Worm (Caenorhabditis elegans) whole organism, L2 larva: ENCODE results near the gene srw-54.

ENCODE experiments used
- C34F6.9 ChIP-seq: fragments of 150-350 bp; optimal IDR thresholded peaks from 2 replicates; lab custom pipeline; 2014; ENCODE audit warnings: missing biosample characterization, missing genetic modification characterization
- F13H6.1 ChIP-seq: sonication (generic microtip); optimal IDR thresholded peaks from 2 replicates; lab custom pipeline; 2016; ENCODE audit warnings: missing genetic modification characterization, missing compliant biosample characterization
- Y55F3AM.14 ChIP-seq: fragments of 200-800 bp; sonication (Bioruptor generic); optimal IDR thresholded peaks from 2 replicates; lab custom pipeline; 2018; ENCODE audit warnings: mild to moderate bottlenecking, missing genetic modification characterization, missing compliant biosample characterization
- ZK546.5 ChIP-seq: sonication (generic microtip); optimal IDR thresholded peaks from 2 replicates; lab custom pipeline; 2017; ENCODE audit warnings: missing biosample characterization, missing genetic modification characterization
- alr-1 ChIP-seq: fragments of 150-350 bp; optimal IDR thresholded peaks from 2 replicates; lab custom pipeline; 2014; ENCODE audit warnings: missing biosample characterization, missing genetic modification characterization
- aly-2 ChIP-seq: fragments of 150-350 bp; optimal IDR thresholded peaks from 2 replicates; lab custom pipeline; 2014; ENCODE audit warnings: missing biosample characterization, missing genetic modification characterization
- blmp-1 ChIP-seq: sonication (generic microtip); optimal IDR thresholded peaks from 2 replicates; lab custom pipeline; 2017; ENCODE audit warnings: missing genetic modification characterization, mild to moderate bottlenecking, missing compliant biosample characterization, antibody characterized with exemption, moderate library complexity; ENCODE audit not compliant: insufficient read depth
- ceh-16 ChIP-seq: fragments of 150-350 bp; optimal IDR thresholded peaks from 2 replicates; lab custom pipeline; 2014; ENCODE audit warnings: missing biosample characterization, missing genetic modification characterization
- crh-2 ChIP-seq: sonication (generic microtip); optimal IDR thresholded peaks from 2 replicates; lab custom pipeline; 2017; ENCODE audit warnings: missing biosample characterization, missing genetic modification characterization
- egl-27 ChIP-seq: sonication (generic microtip); optimal IDR thresholded peaks from 3 replicates; lab custom pipeline; 2017; ENCODE audit warnings: missing biosample characterization, missing genetic modification reagents, missing genetic modification characterization
- elt-1 ChIP-seq: fragments of 150-350 bp; optimal IDR thresholded peaks from 2 replicates; lab custom pipeline; 2014; ENCODE audit warnings: missing biosample characterization, missing genetic modification characterization
- elt-3 ChIP-seq: sonication (generic microtip); optimal IDR thresholded peaks from 2 replicates; lab custom pipeline; 2017; ENCODE audit warnings: missing biosample characterization, missing genetic modification characterization
- fos-1 ChIP-seq: fragments of 150-350 bp; optimal IDR thresholded peaks from 2 replicates; lab custom pipeline; 2014; ENCODE audit warnings: missing biosample characterization, missing genetic modification characterization
- gmeb-1 ChIP-seq: fragments of 150-350 bp; optimal IDR thresholded peaks from 2 replicates; lab custom pipeline; 2014; ENCODE audit warnings: missing biosample characterization, missing genetic modification characterization
- lin-39 ChIP-seq: fragments of 150-350 bp; optimal IDR thresholded peaks from 2 replicates; lab custom pipeline; 2014; ENCODE audit warnings: missing biosample characterization, missing genetic modification reagents, missing genetic modification characterization
- lsy-2 ChIP-seq, 2 experiments: fragments of 150-350 bp in 1 of 2; sonication (generic microtip) in 1 of 2; optimal IDR thresholded peaks; 2 replicates each; lab custom pipeline; 2014 to 2017; ENCODE audit warnings: missing biosample characterization in 2 of 2, missing genetic modification characterization in 2 of 2
- mab-5 ChIP-seq: fragments of 150-350 bp; optimal IDR thresholded peaks from 2 replicates; lab custom pipeline; 2014; ENCODE audit warnings: missing biosample characterization, missing genetic modification characterization
- mbf-1 ChIP-seq: sonication (generic microtip); optimal IDR thresholded peaks from 2 replicates; lab custom pipeline; 2017; ENCODE audit warnings: missing biosample characterization, missing genetic modification characterization
- nhr-12 ChIP-seq: fragments of 150-350 bp; optimal IDR thresholded peaks from 2 replicates; lab custom pipeline; 2014; ENCODE audit warnings: missing biosample characterization, missing genetic modification characterization
- nhr-129 ChIP-seq: fragments of 150-350 bp; optimal IDR thresholded peaks from 2 replicates; lab custom pipeline; 2014; ENCODE audit warnings: missing biosample characterization, missing genetic modification characterization
- nhr-21 ChIP-seq: fragments of 150-350 bp; optimal IDR thresholded peaks from 2 replicates; lab custom pipeline; 2014; ENCODE audit warnings: missing biosample characterization, missing genetic modification characterization
- nhr-23 ChIP-seq: fragments of 150-350 bp; optimal IDR thresholded peaks from 2 replicates; lab custom pipeline; 2014; ENCODE audit warnings: missing biosample characterization, missing genetic modification reagents, missing genetic modification characterization
- nhr-237 ChIP-seq: fragments of 150-350 bp; optimal IDR thresholded peaks from 2 replicates; lab custom pipeline; 2014; ENCODE audit warnings: missing biosample characterization, missing genetic modification characterization
- nhr-25 ChIP-seq: fragments of 150-350 bp; sonication (generic microtip); optimal IDR thresholded peaks from 3 replicates; lab custom pipeline; 2014; ENCODE audit warnings: missing biosample characterization, missing genetic modification characterization
- nhr-6 ChIP-seq: fragments of 150-350 bp; optimal IDR thresholded peaks from 2 replicates; lab custom pipeline; 2014; ENCODE audit warnings: missing biosample characterization, missing genetic modification characterization
- nhr-77 ChIP-seq: fragments of 150-350 bp; optimal IDR thresholded peaks from 2 replicates; lab custom pipeline; 2014; ENCODE audit warnings: missing biosample characterization, missing genetic modification characterization
- peb-1 ChIP-seq: fragments of 150-350 bp; optimal IDR thresholded peaks from 2 replicates; lab custom pipeline; 2014; ENCODE audit warnings: missing biosample characterization, missing genetic modification characterization
- sem-4 ChIP-seq: fragments of 150-350 bp; optimal IDR thresholded peaks from 2 replicates; lab custom pipeline; 2014; ENCODE audit warnings: missing biosample characterization, missing genetic modification reagents, missing genetic modification characterization
- skn-1 ChIP-seq: sonication (generic microtip); optimal IDR thresholded peaks from 2 replicates; lab custom pipeline; 2017; ENCODE audit warnings: missing biosample characterization, missing genetic modification characterization
- sma-9 ChIP-seq, 2 experiments: fragments of 150-350 bp in 1 of 2; sonication (generic microtip) in 1 of 2; optimal IDR thresholded peaks; 2 replicates each; lab custom pipeline; 2014 to 2016; ENCODE audit warnings: missing genetic modification characterization in 2 of 2, mild to moderate bottlenecking in 1 of 2, missing biosample characterization in 1 of 2, missing compliant biosample characterization in 1 of 2, missing genetic modification reagents in 1 of 2, moderate library complexity in 1 of 2
- snpc-4 ChIP-seq: fragments of 150-350 bp; optimal IDR thresholded peaks from 2 replicates; lab custom pipeline; 2014; ENCODE audit warnings: missing biosample characterization, missing genetic modification characterization
- unc-39 ChIP-seq: fragments of 150-350 bp; optimal IDR thresholded peaks from 2 replicates; lab custom pipeline; 2014; ENCODE audit warnings: missing biosample characterization, missing genetic modification characterization
- unc-55 ChIP-seq: fragments of 150-350 bp; sonication (generic microtip); optimal IDR thresholded peaks from 3 replicates; lab custom pipeline; 2014; ENCODE audit warnings: missing biosample characterization, missing genetic modification reagents, missing genetic modification characterization
- unc-62 ChIP-seq: fragments of 150-350 bp; optimal IDR thresholded peaks from 2 replicates; lab custom pipeline; 2014; ENCODE audit warnings: missing biosample characterization, missing genetic modification reagents, missing genetic modification characterization
- zag-1 ChIP-seq: fragments of 150-350 bp; optimal IDR thresholded peaks from 2 replicates; lab custom pipeline; 2014; ENCODE audit warnings: missing biosample characterization, missing genetic modification characterization
- ztf-1 ChIP-seq: fragments of 200-800 bp; sonication (Bioruptor generic); conservative IDR thresholded peaks from 2 replicates; pipeline ENCODE4 v1.3.6; 2022; ENCODE audit warnings: missing genetic modification characterization, missing compliant biosample characterization
- ztf-11 ChIP-seq: sonication (generic microtip); optimal IDR thresholded peaks from 2 replicates; lab custom pipeline; 2017; ENCODE audit warnings: missing biosample characterization, missing genetic modification characterization
- ztf-4 ChIP-seq: fragments of 150-350 bp; optimal IDR thresholded peaks from 2 replicates; lab custom pipeline; 2014; ENCODE audit warnings: missing biosample characterization, missing genetic modification characterization

srw-54 gene

ce11 chrV:16627962-16628361, 16.8 kb downstream of the srw-54 start, which contains the start of gene oac-53:
Gene oac-53 (minus strand): TSS chrV:16627970.
- TF ChIP-seq unc-55 (GFP tag; lab: Kevin White, UChicago) = no peak
- TF ChIP-seq unc-62 (GFP tag; lab: Kevin White, UChicago) = no peak
- peak; percentile 69 for TF ChIP-seq fos-1 (tag; lab: Kevin White, UChicago)
- no peak for TF ChIP-seq lsy-2 (tag; optimal IDR thresholded peaks at IDR 0.05; lab: Kevin White, UChicago)
- TF ChIP-seq blmp-1 = no peak
- TF ChIP-seq C34F6.9 = no peak
- no peak for TF ChIP-seq mbf-1

- TF ChIP-seq ztf-1 (GFP tag; lab: Robert Waterston, UW) (no peak), aly-2 (tag; lab: Kevin White, UChicago) (no peak), sem-4 (tag; lab: Kevin White, UChicago) (no peak), ztf-11 (tag; lab: Kevin White, UChicago) (no peak), Y55F3AM.14 (GFP tag; lab: Kevin White, UChicago) (no peak), gmeb-1 (tag; lab: Kevin White, UChicago) (no peak), ZK546.5 (tag; lab: Kevin White, UChicago) (no peak), snpc-4 (no peak), mab-5 (no peak), nhr-12 (no peak), nhr-25 (tag; lab: Kevin White, UChicago) (no peak), alr-1 (tag; lab: Kevin White, UChicago) (no peak), C34F6.9 (no peak), sma-9 (GFP tag; optimal IDR thresholded peaks at IDR 0.05; lab: Kevin White, UChicago) (no peak), sma-9 (tag; optimal IDR thresholded peaks at IDR 0.05; lab: Kevin White, UChicago) (no peak), ceh-16 (tag; lab: Kevin White, UChicago) (no peak), nhr-21 (tag; lab: Kevin White, UChicago) (no peak), zag-1 (tag; lab: Kevin White, UChicago) (no peak), nhr-77 (tag; lab: Kevin White, UChicago) (no peak)
Observed at ce11 chrV:16628991-16629390, 17.9 kb downstream of the srw-54 start, which contains the start of gene W06G6.2. Gene W06G6.2 (plus strand): TSS chrV:16629291.

- TF ChIP-seq alr-1 (tag; lab: Kevin White, UChicago) (no peak), sma-9 (GFP tag; optimal IDR thresholded peaks at IDR 0.05; lab: Kevin White, UChicago) (no peak), sma-9 (tag; optimal IDR thresholded peaks at IDR 0.05; lab: Kevin White, UChicago) (no peak), nhr-21 (tag; lab: Kevin White, UChicago) (no peak), unc-55 (GFP tag; lab: Kevin White, UChicago) (no peak), elt-1 (tag; lab: Kevin White, UChicago) (no peak), lin-39 (tag; lab: Kevin White, UChicago) (no peak), egl-27 (tag; lab: Kevin White, UChicago) (no peak), F13H6.1 (tag; lab: Kevin White, UChicago) (no peak), nhr-129 (tag; lab: Kevin White, UChicago) (no peak), nhr-23 (tag; lab: Kevin White, UChicago) (no peak), nhr-77 (tag; lab: Kevin White, UChicago) (no peak), unc-62 (GFP tag; lab: Kevin White, UChicago) (no peak), nhr-12 (no peak), nhr-6 (tag; lab: Kevin White, UChicago) (no peak), elt-3 (no peak), nhr-237 (tag; lab: Kevin White, UChicago) (no peak), peb-1 (no peak), mbf-1 (no peak), ceh-16 (tag; lab: Kevin White, UChicago) (no peak)
Observed at ce11 chrV:16629600-16629999, 18.5 kb downstream of the srw-54 start, which contains the start of gene srd-21. Gene srd-21 (plus strand): TSS chrV:16629900.

- TF ChIP-seq ZK546.5 (tag; lab: Kevin White, UChicago) = no peak
- TF ChIP-seq mab-5 = no peak
- no peak for TF ChIP-seq gmeb-1 (tag; lab: Kevin White, UChicago)
- TF ChIP-seq fos-1 (tag; lab: Kevin White, UChicago) = no peak
- TF ChIP-seq unc-39 (tag; lab: Kevin White, UChicago) = no peak
- TF ChIP-seq crh-2 (tag; lab: Kevin White, UChicago) = no peak
- TF ChIP-seq nhr-77 (tag; lab: Kevin White, UChicago) = no peak
- TF ChIP-seq zag-1 (tag; lab: Kevin White, UChicago) = no peak
- TF ChIP-seq nhr-237 (tag; lab: Kevin White, UChicago) = no peak
- no peak for TF ChIP-seq ztf-4
- no peak for TF ChIP-seq peb-1
- no peak for TF ChIP-seq snpc-4
- TF ChIP-seq elt-1 (tag; lab: Kevin White, UChicago) = no peak
- no peak for TF ChIP-seq skn-1 (tag; lab: Kevin White, UChicago)
Observed at ce11 chrV:16635911-16636310, 24.8 kb downstream of the srw-54 start, which contains the start of gene mltn-11. Gene mltn-11 (plus strand): TSS chrV:16636186.
